Worm (Caenorhabditis elegans) whole organism, late embryonic: ENCODE results near the gene txbp-3.
A peak's percentile ranks its signal among the peaks of the same experiment; 100 is the strongest.
"Not testable (repeated sequence)": the region's sequence is repeated elsewhere in the genome, so short reads cannot be mapped to it uniquely, and the experiment has no call there.

ENCODE experiments used
- C08G9.2 ChIP-seq: sonication (generic microtip); optimal IDR thresholded peaks from 2 replicates; lab custom pipeline; 2016; ENCODE audit warnings: mild to moderate bottlenecking, missing genetic modification characterization, moderate library complexity, missing compliant biosample characterization
- C38D4.7 ChIP-seq: fragments of 200-800 bp; sonication (Bioruptor generic); optimal IDR thresholded peaks from 2 replicates; lab custom pipeline; 2018; ENCODE audit warnings: mild to moderate bottlenecking, missing genetic modification characterization, moderate library complexity, missing compliant biosample characterization
- F13H6.1 ChIP-seq: sonication (generic microtip); optimal IDR thresholded peaks from 2 replicates; lab custom pipeline; 2016; ENCODE audit warnings: missing genetic modification characterization, missing compliant biosample characterization
- K02D7.2 ChIP-seq: sonication (generic microtip); optimal IDR thresholded peaks from 2 replicates; lab custom pipeline; 2017; ENCODE audit warnings: mild to moderate bottlenecking, missing genetic modification characterization, missing compliant biosample characterization
- ahr-1 ChIP-seq: sonication (generic microtip); optimal IDR thresholded peaks from 2 replicates; lab custom pipeline; 2016; ENCODE audit warnings: missing genetic modification characterization, missing compliant biosample characterization
- ama-1 ChIP-seq: fragments of 150-350 bp; optimal IDR thresholded peaks from 2 replicates; lab custom pipeline; 2014
- ceh-14 ChIP-seq: sonication (generic microtip); optimal IDR thresholded peaks from 2 replicates; lab custom pipeline; 2016; ENCODE audit warnings: missing genotype, missing genetic modification characterization, missing compliant biosample characterization
- ceh-22 ChIP-seq: sonication (generic microtip); optimal IDR thresholded peaks from 2 replicates; lab custom pipeline; 2017; ENCODE audit warnings: missing biosample characterization, missing genetic modification characterization
- ceh-30 ChIP-seq: fragments of 150-350 bp; optimal IDR thresholded peaks from 2 replicates; lab custom pipeline; 2014; ENCODE audit warnings: missing biosample characterization, missing genetic modification characterization
- ceh-31 ChIP-seq: sonication (generic microtip); optimal IDR thresholded peaks from 2 replicates; lab custom pipeline; 2016; ENCODE audit warnings: missing genetic modification characterization, missing compliant biosample characterization
- ceh-34 ChIP-seq: sonication (generic microtip); optimal IDR thresholded peaks from 2 replicates; lab custom pipeline; 2016; ENCODE audit warnings: mild to moderate bottlenecking, missing genetic modification characterization, missing compliant biosample characterization
- ceh-48 ChIP-seq: sonication (generic microtip); optimal IDR thresholded peaks from 2 replicates; lab custom pipeline; 2016; ENCODE audit warnings: missing genetic modification characterization, inconsistent platforms, missing compliant biosample characterization
- ceh-9 ChIP-seq: sonication (generic microtip); optimal IDR thresholded peaks from 2 replicates; lab custom pipeline; 2016; ENCODE audit warnings: mild to moderate bottlenecking, missing genetic modification characterization, inconsistent platforms, missing compliant biosample characterization
- che-1 ChIP-seq: sonication (generic microtip); optimal IDR thresholded peaks from 2 replicates; lab custom pipeline; 2016; ENCODE audit warnings: mild to moderate bottlenecking, missing genetic modification characterization, missing compliant biosample characterization
- dmd-4 ChIP-seq: sonication (generic microtip); optimal IDR thresholded peaks from 2 replicates; lab custom pipeline; 2016; ENCODE audit warnings: borderline replicate concordance, missing genetic modification characterization, missing compliant biosample characterization
- elt-2 ChIP-seq: sonication (generic microtip); optimal IDR thresholded peaks from 2 replicates; lab custom pipeline; 2016; ENCODE audit warnings: missing genetic modification reagents, missing genetic modification characterization, missing compliant biosample characterization
- elt-4 ChIP-seq: sonication (generic microtip); optimal IDR thresholded peaks from 2 replicates; lab custom pipeline; 2016; ENCODE audit warnings: missing genetic modification characterization, missing compliant biosample characterization
- ets-4 ChIP-seq: sonication (generic microtip); optimal IDR thresholded peaks from 2 replicates; lab custom pipeline; 2016; ENCODE audit warnings: missing genetic modification characterization, missing compliant biosample characterization
- fkh-6 ChIP-seq: sonication (generic microtip); optimal IDR thresholded peaks from 2 replicates; lab custom pipeline; 2016; ENCODE audit warnings: missing genetic modification characterization, missing compliant biosample characterization
- gmeb-2 ChIP-seq: sonication (generic microtip); optimal IDR thresholded peaks from 2 replicates; lab custom pipeline; 2016; ENCODE audit warnings: missing genetic modification characterization, inconsistent platforms, missing compliant biosample characterization
- hlh-13 ChIP-seq: fragments of 200-800 bp; sonication (Bioruptor generic); optimal IDR thresholded peaks from 2 replicates; lab custom pipeline; 2018; ENCODE audit warnings: mild to moderate bottlenecking, missing genetic modification characterization, missing compliant biosample characterization
- hlh-6 ChIP-seq: sonication (generic microtip); optimal IDR thresholded peaks from 2 replicates; lab custom pipeline; 2016; ENCODE audit warnings: missing genotype, missing genetic modification characterization, missing compliant biosample characterization
- lim-6 ChIP-seq: sonication (generic microtip); optimal IDR thresholded peaks from 2 replicates; lab custom pipeline; 2016; ENCODE audit warnings: missing genetic modification characterization, missing compliant biosample characterization
- madf-2 ChIP-seq: sonication (generic microtip); optimal IDR thresholded peaks from 2 replicates; lab custom pipeline; 2017; ENCODE audit warnings: missing genetic modification characterization, missing compliant biosample characterization
- nfya-1 ChIP-seq: sonication (generic microtip); optimal IDR thresholded peaks from 2 replicates; lab custom pipeline; 2017; ENCODE audit warnings: missing genetic modification characterization, mild to moderate bottlenecking, missing compliant biosample characterization, antibody characterized with exemption, moderate library complexity
- npax-4 ChIP-seq: sonication (generic microtip); optimal IDR thresholded peaks from 2 replicates; lab custom pipeline; 2016; ENCODE audit warnings: missing genetic modification characterization, missing compliant biosample characterization
- pax-1 ChIP-seq: fragments of 150-350 bp; optimal IDR thresholded peaks from 2 replicates; lab custom pipeline; 2014; ENCODE audit warnings: missing biosample characterization, missing genetic modification characterization
- syd-9 ChIP-seq: sonication (generic microtip); optimal IDR thresholded peaks from 2 replicates; lab custom pipeline; 2016; ENCODE audit warnings: mild to moderate bottlenecking, missing genetic modification characterization, moderate library complexity, missing compliant biosample characterization
- ttx-3 ChIP-seq: sonication (generic microtip); optimal IDR thresholded peaks from 2 replicates; lab custom pipeline; 2016; ENCODE audit warnings: missing genetic modification reagents, missing genetic modification characterization, missing compliant biosample characterization
- unc-55 ChIP-seq: sonication (generic microtip); optimal IDR thresholded peaks from 2 replicates; lab custom pipeline; 2017; ENCODE audit warnings: missing biosample characterization, missing genetic modification reagents, missing genetic modification characterization
- unc-86 ChIP-seq: sonication (generic microtip); optimal IDR thresholded peaks from 2 replicates; lab custom pipeline; 2016; ENCODE audit warnings: missing genetic modification characterization, missing compliant biosample characterization
- zip-5 ChIP-seq: sonication (generic microtip); optimal IDR thresholded peaks from 2 replicates; lab custom pipeline; 2016; ENCODE audit warnings: missing genetic modification characterization, missing compliant biosample characterization
- ztf-16 ChIP-seq: sonication (generic microtip); optimal IDR thresholded peaks from 2 replicates; lab custom pipeline; 2017; ENCODE audit warnings: missing genetic modification characterization, missing compliant biosample characterization

txbp-3 gene

ce11 chrIII:5068675-5069233 is 21.5 kb upstream of the txbp-3 start, which contains the start of the genes C45G9.11 and C45G9.2 (continued):
- TF ChIP-seq ceh-22 (no peak), ets-4 (tag; lab: Kevin White, UChicago) (peak; percentile 99), F13H6.1 (peak; percentile 45), fkh-6 (tag; lab: Kevin White, UChicago) (no peak), ahr-1 (tag; lab: Kevin White, UChicago) (peak; percentile 60), ama-1 (lab: Kevin White, UChicago) (no peak), nfya-1 (tag; lab: Kevin White, UChicago) (no peak), hlh-6 (tag; lab: Kevin White, UChicago) (no peak), C38D4.7 (GFP tag; lab: Kevin White, UChicago) (no peak), dmd-4 (tag; lab: Kevin White, UChicago) (no peak), ttx-3 (tag; lab: Kevin White, UChicago) (no peak), gmeb-2 (no peak), npax-4 (tag; lab: Kevin White, UChicago) (no peak), hlh-13 (no peak), ceh-31 (peak; percentile 96), pax-1 (tag; lab: Kevin White, UChicago) (peak; percentile 21), ceh-30 (tag; lab: Kevin White, UChicago) (no peak), elt-2 (tag; lab: Kevin White, UChicago) (peak; percentile 41), ceh-48 (tag; lab: Kevin White, UChicago) (no peak), C08G9.2 (tag; lab: Kevin White, UChicago) (peak; percentile 96), unc-55 (GFP tag; lab: Kevin White, UChicago) (no peak), madf-2 (tag; lab: Kevin White, UChicago) (no peak), ceh-34 (peak; percentile 47), syd-9 (tag; lab: Kevin White, UChicago) (peak; percentile 44), unc-86 (tag; lab: Kevin White, UChicago) (no peak), ceh-9 (tag; lab: Kevin White, UChicago) (no peak), ztf-16 (tag; lab: Kevin White, UChicago) (peak; percentile 8)

- not testable (repeated sequence) for TF ChIP-seq elt-4 (tag; lab: Kevin White, UChicago); ceh-31; syd-9 (tag; lab: Kevin White, UChicago)
Measured at ce11 chrIII:5062406-5062805, 15.1 kb upstream of the txbp-3 start, which contains the start of gene C45G9.4. TSS of gene C45G9.4 (plus strand) at chrIII:5062706.

DNA sequence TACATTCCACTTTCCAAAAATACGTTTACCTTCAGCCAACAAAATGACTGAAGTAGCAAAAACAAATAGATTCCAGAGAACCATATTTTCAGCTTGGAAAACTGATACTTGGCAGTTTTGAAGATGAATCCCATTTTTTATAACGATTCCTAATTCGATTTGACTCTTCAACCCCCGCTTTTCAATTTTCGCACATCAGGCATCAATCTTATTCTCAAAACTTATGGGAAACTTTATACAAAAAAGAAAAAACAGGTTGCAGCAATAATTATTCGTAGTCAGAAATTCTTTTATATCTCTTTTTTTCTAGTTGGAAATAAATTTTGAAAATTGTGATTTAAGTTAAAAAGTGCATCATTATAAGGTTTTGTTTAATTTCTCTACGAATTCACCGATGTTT is 14.5 kb upstream of the txbp-3 start, which contains the start of gene C45G9.10:
C45G9.10 (minus strand) TSS at position 101 of the 400 bp plus-strand sequence.
- TF ChIP-seq hlh-13 (no peak), zip-5 (tag; lab: Kevin White, UChicago) (no peak), ceh-31 (no peak), lim-6 (tag; lab: Kevin White, UChicago) (no peak), F13H6.1 (no peak), npax-4 (tag; lab: Kevin White, UChicago) (no peak), elt-2 (tag; lab: Kevin White, UChicago) (no peak)

ce11 chrIII:5055709-5056108 is 8.4 kb upstream of the txbp-3 start, which contains the start of gene C45G9.9:
TSS of gene C45G9.9 (minus strand) at chrIII:5055809.
- TF ChIP-seq ceh-14, K02D7.2, ttx-3 (tag; lab: Kevin White, UChicago): not testable (repeated sequence)

- no peak for TF ChIP-seq che-1 (tag; lab: Kevin White, UChicago)
- TF ChIP-seq, all 69 proteins: peak for 0
Measured at ce11 chrIII:5053541-5053940, 6.3 kb upstream of the txbp-3 start, which contains the start of gene C45G9.8. TSS of gene C45G9.8 (minus strand) at chrIII:5053641.
